Worm (Caenorhabditis elegans) whole organism, L1 larva: ENCODE measurements around the gene C25E10.13.
A peak's percentile ranks its signal among the peaks of the same experiment; 100 is the strongest.

Experiments
- C04F5.9 ChIP-seq: sonication (generic microtip); optimal IDR thresholded peaks from 2 replicates; lab custom pipeline; 2016; ENCODE audit warnings: missing genetic modification characterization, missing compliant biosample characterization
- C16A3.4 ChIP-seq: fragments of 150-350 bp; optimal IDR thresholded peaks from 2 replicates; lab custom pipeline; 2014; ENCODE audit warnings: missing biosample characterization, missing genetic modification characterization
- F16B12.6 ChIP-seq: fragments of 150-350 bp; optimal IDR thresholded peaks from 2 replicates; lab custom pipeline; 2014; ENCODE audit warnings: missing biosample characterization, missing genetic modification characterization
- alr-1 ChIP-seq: fragments of 200-800 bp; sonication (Bioruptor generic); optimal IDR thresholded peaks from 2 replicates; lab custom pipeline; 2018; ENCODE audit warnings: borderline replicate concordance, mild to moderate bottlenecking, missing genetic modification characterization, missing compliant biosample characterization
- aly-2 ChIP-seq: fragments of 150-350 bp; optimal IDR thresholded peaks from 2 replicates; lab custom pipeline; 2014; ENCODE audit warnings: missing biosample characterization, missing genetic modification characterization
- blmp-1 ChIP-seq: fragments of 150-350 bp; optimal IDR thresholded peaks from 2 replicates; lab custom pipeline; 2014; ENCODE audit warnings: missing biosample characterization, missing genetic modification characterization
- ceh-88 ChIP-seq: fragments of 200-800 bp; sonication (Bioruptor generic); IDR thresholded peaks from 2 replicates; pipeline ENCODE4 v1.3.6; 2022; ENCODE audit warnings: missing genetic modification characterization, missing compliant biosample characterization
- ceh-90 ChIP-seq: sonication (generic microtip); optimal IDR thresholded peaks from 2 replicates; lab custom pipeline; 2016; ENCODE audit warnings: missing genetic modification characterization, missing compliant biosample characterization
- ces-1 ChIP-seq: fragments of 150-350 bp; optimal IDR thresholded peaks from 2 replicates; lab custom pipeline; 2014; ENCODE audit warnings: missing biosample characterization, missing genetic modification reagents, missing genetic modification characterization
- dpl-1 ChIP-seq, 3 experiments: fragments of 150-350 bp in 2 of 3; sonication (generic microtip) in 1 of 3; optimal IDR thresholded peaks; 2 replicates each; lab custom pipeline; 2014 to 2017; ENCODE audit warnings: missing biosample characterization in 3 of 3, missing genetic modification characterization in 3 of 3, missing genetic modification reagents in 3 of 3
- efl-1 ChIP-seq, 4 experiments: fragments of 150-350 bp; optimal IDR thresholded peaks in 3 of 4; peaks in 1 of 4; 1 replicate in 1 of 4; 2 replicates in 3 of 4; lab custom pipeline; 2014; ENCODE audit warnings: missing biosample characterization in 2 of 4, missing genetic modification characterization in 2 of 4, missing genetic modification reagents in 2 of 4
- egl-27 ChIP-seq, 2 experiments: fragments of 150-350 bp in 1 of 2; sonication (generic microtip); optimal IDR thresholded peaks; 3 replicates each; lab custom pipeline; 2017 to 2018; ENCODE audit warnings: missing biosample characterization in 2 of 2, missing genetic modification characterization in 2 of 2, missing genetic modification reagents in 2 of 2
- elt-3 ChIP-seq, 6 experiments: fragments of 150-350 bp in 1 of 6; sonication (generic microtip); optimal IDR thresholded peaks; 2 replicates each; lab custom pipeline; 2017 to 2018; ENCODE audit warnings: missing biosample characterization in 6 of 6, missing genetic modification characterization in 6 of 6, inconsistent platforms in 1 of 6
- fkh-10 ChIP-seq: sonication (generic microtip); optimal IDR thresholded peaks from 2 replicates; lab custom pipeline; 2017; ENCODE audit warnings: missing biosample characterization, missing genetic modification reagents, missing genetic modification characterization
- fkh-4 ChIP-seq: sonication (generic microtip); optimal IDR thresholded peaks from 2 replicates; lab custom pipeline; 2016; ENCODE audit warnings: missing compliant biosample characterization, missing genetic modification characterization, borderline replicate concordance
- fkh-8 ChIP-seq: sonication (generic microtip); optimal IDR thresholded peaks from 2 replicates; lab custom pipeline; 2016; ENCODE audit warnings: mild to moderate bottlenecking, missing genetic modification characterization, missing compliant biosample characterization
- fos-1 ChIP-seq: fragments of 150-350 bp; optimal IDR thresholded peaks from 2 replicates; lab custom pipeline; 2014; ENCODE audit warnings: missing biosample characterization, missing genetic modification characterization
- hlh-17 ChIP-seq: fragments of 200-800 bp; sonication (Bioruptor generic); optimal IDR thresholded peaks from 2 replicates; lab custom pipeline; 2018; ENCODE audit warnings: missing genetic modification characterization, mild to moderate bottlenecking, missing compliant biosample characterization, moderate library complexity, borderline replicate concordance
- lin-14 ChIP-seq: fragments of 200-800 bp; sonication (Bioruptor generic); optimal IDR thresholded peaks from 2 replicates; lab custom pipeline; 2018; ENCODE audit warnings: mild to moderate bottlenecking, missing genetic modification characterization, moderate library complexity, missing compliant biosample characterization
- lin-15B ChIP-seq: fragments of 150-350 bp; sonication (generic microtip); optimal IDR thresholded peaks from 3 replicates; lab custom pipeline; 2014; ENCODE audit warnings: missing biosample characterization, missing genetic modification characterization
- lin-35 ChIP-seq, 2 experiments: fragments of 150-350 bp; optimal IDR thresholded peaks; 2 replicates each; lab custom pipeline; 2014; ENCODE audit warnings: missing biosample characterization in 2 of 2, missing genetic modification characterization in 2 of 2, missing genetic modification reagents in 2 of 2
- lsy-2 ChIP-seq, 2 experiments: fragments of 150-350 bp; optimal IDR thresholded peaks; 2 replicates each; lab custom pipeline; 2014; ENCODE audit warnings: missing biosample characterization in 2 of 2, missing genetic modification characterization in 2 of 2
- mab-9 ChIP-seq: fragments of 200-800 bp; sonication (Bioruptor generic); IDR thresholded peaks from 2 replicates; pipeline ENCODE4 v1.3.6; 2022; ENCODE audit warnings: missing genetic modification reagents, missing genetic modification characterization, missing compliant biosample characterization
- mef-2 ChIP-seq: fragments of 150-350 bp; optimal IDR thresholded peaks from 2 replicates; lab custom pipeline; 2014; ENCODE audit warnings: missing biosample characterization, missing genetic modification characterization
- nhr-19 ChIP-seq: fragments of 200-800 bp; sonication (Bioruptor generic); conservative IDR thresholded peaks from 2 replicates; pipeline ENCODE4 v1.3.6; 2022; ENCODE audit warnings: missing genetic modification characterization, missing compliant biosample characterization
- nhr-20 ChIP-seq: sonication (generic microtip); optimal IDR thresholded peaks from 2 replicates; lab custom pipeline; 2016; ENCODE audit warnings: mild to moderate bottlenecking, missing genetic modification characterization, missing compliant biosample characterization
- nhr-47 ChIP-seq: sonication (generic microtip); optimal IDR thresholded peaks from 2 replicates; lab custom pipeline; 2016; ENCODE audit warnings: mild to moderate bottlenecking, missing genetic modification characterization, moderate library complexity, missing compliant biosample characterization
- nhr-76 ChIP-seq: sonication (generic microtip); optimal IDR thresholded peaks from 2 replicates; lab custom pipeline; 2017; ENCODE audit warnings: missing biosample characterization, missing genetic modification characterization
- nhr-84 ChIP-seq: sonication (generic microtip); optimal IDR thresholded peaks from 2 replicates; lab custom pipeline; 2017; ENCODE audit warnings: missing biosample characterization, missing genetic modification characterization
- nhr-85 ChIP-seq: sonication (generic microtip); peaks from one replicate; lab custom pipeline; 2016; ENCODE audit warnings: missing genetic modification characterization, inconsistent platforms, missing compliant biosample characterization
- pax-3 ChIP-seq: fragments of 200-800 bp; sonication (Bioruptor generic); optimal IDR thresholded peaks from 2 replicates; lab custom pipeline; 2018; ENCODE audit warnings: mild to moderate bottlenecking, missing genetic modification characterization, moderate library complexity, missing compliant biosample characterization
- rnt-1 ChIP-seq: sonication (generic microtip); optimal IDR thresholded peaks from 2 replicates; lab custom pipeline; 2016; ENCODE audit warnings: mild to moderate bottlenecking, missing genetic modification characterization, moderate library complexity, missing compliant biosample characterization
- snu-23 ChIP-seq: sonication (generic microtip); optimal IDR thresholded peaks from 2 replicates; lab custom pipeline; 2016; ENCODE audit warnings: missing genetic modification characterization, missing compliant biosample characterization
- sup-37 ChIP-seq: fragments of 200-800 bp; sonication (Bioruptor generic); optimal IDR thresholded peaks from 2 replicates; lab custom pipeline; 2018; ENCODE audit warnings: mild to moderate bottlenecking, missing genetic modification characterization, missing compliant biosample characterization
- tbx-2 ChIP-seq: sonication (generic microtip); optimal IDR thresholded peaks from 2 replicates; lab custom pipeline; 2016; ENCODE audit warnings: missing genetic modification characterization, missing compliant biosample characterization
- vab-15 ChIP-seq: sonication (generic microtip); optimal IDR thresholded peaks from 2 replicates; lab custom pipeline; 2017; ENCODE audit warnings: missing genotype, mild to moderate bottlenecking, missing genetic modification characterization, missing compliant biosample characterization
- zag-1 ChIP-seq: fragments of 150-350 bp; optimal IDR thresholded peaks from 2 replicates; lab custom pipeline; 2014; ENCODE audit warnings: missing biosample characterization, missing genetic modification characterization
- ztf-11 ChIP-seq, 2 experiments: sonication (generic microtip); optimal IDR thresholded peaks; 2 replicates each; lab custom pipeline; 2016 to 2017; ENCODE audit warnings: missing genetic modification characterization in 2 of 2, missing biosample characterization in 1 of 2, missing compliant biosample characterization in 1 of 2

The C25E10.13 gene

ce11 chrV:9056253-9056652 is 3.3 kb upstream of the C25E10.13 start, which contains the start of gene C25E10.10:
TSS of gene C25E10.10 (minus strand) at chrV:9056353.
- TF ChIP-seq vab-15 (tag; lab: Kevin White, UChicago) (no peak), nhr-84 (tag; lab: Kevin White, UChicago) (no peak), sup-37 (no peak), nhr-47 (no peak), fkh-4 (tag; lab: Kevin White, UChicago) (no peak), dpl-1 (GFP tag; optimal IDR thresholded peaks at IDR 0.05; lab: Kevin White, UChicago) (no peak), zag-1 (tag; lab: Kevin White, UChicago) (no peak), aly-2 (tag; lab: Kevin White, UChicago) (no peak), fkh-8 (tag; lab: Kevin White, UChicago) (no peak)
- TF ChIP-seq, all 84 proteins: peak for 0

- TF ChIP-seq elt-3 (tag; optimal IDR thresholded peaks at IDR 0.05; lab: Kevin White, UChicago): no peak
- no peak for TF ChIP-seq ces-1
- TF ChIP-seq ceh-88 (GFP tag; lab: Robert Waterston, UW): no peak
- TF ChIP-seq ztf-11 (tag; optimal IDR thresholded peaks at IDR 0.05; lab: Kevin White, UChicago): no peak
- no peak for TF ChIP-seq lin-35 (GFP tag; optimal IDR thresholded peaks at IDR 0.05; lab: Kevin White, UChicago)
- no peak for TF ChIP-seq fos-1
- no peak for TF ChIP-seq C04F5.9 (tag; lab: Kevin White, UChicago)
Observed at ce11 chrV:9058627-9059026, 896 bp upstream of the C25E10.13 start, which contains the start of gene C25E10.11. TSS of gene C25E10.11 (minus strand) at chrV:9058727.

DNA sequence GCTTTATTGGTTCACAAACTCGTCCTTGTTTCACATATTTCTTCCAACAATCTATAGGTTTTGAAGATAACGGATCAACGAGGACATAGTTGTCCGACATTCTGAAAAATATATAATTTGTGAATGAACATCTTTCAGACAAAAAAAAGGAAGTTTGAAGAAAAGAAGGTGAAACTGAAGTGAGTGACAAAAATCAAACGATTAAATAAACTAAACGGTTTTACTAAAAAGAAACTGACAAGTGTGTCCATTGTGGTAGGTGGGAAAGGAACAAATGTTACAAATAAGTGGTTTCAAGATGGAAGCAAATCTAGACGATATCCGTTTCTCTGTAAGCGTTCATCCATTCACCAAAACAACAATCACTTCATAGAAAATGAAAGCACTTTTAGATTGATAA is 2.8 kb downstream of the C25E10.13 start, which contains the start of gene C25E10.12:
Gene C25E10.12 (minus strand): TSS at position 101 of the 400 bp plus-strand sequence.
- TF ChIP-seq hlh-17 (GFP tag; lab: Kevin White, UChicago) (no peak), fkh-10 (GFP tag; lab: Kevin White, UChicago) (no peak), mab-9 (GFP tag; lab: Robert Waterston, UW) (no peak), nhr-85 (tag; lab: Kevin White, UChicago) (no peak), C16A3.4 (tag; lab: Kevin White, UChicago) (no peak), ces-1 (no peak), nhr-84 (tag; lab: Kevin White, UChicago) (no peak), sup-37 (no peak), egl-27 (tag; optimal IDR thresholded peaks at IDR 0.05; lab: Kevin White, UChicago) (no peak), blmp-1 (tag; lab: Kevin White, UChicago) (no peak), lin-15B (tag; lab: Kevin White, UChicago) (no peak), tbx-2 (tag; lab: Kevin White, UChicago) (no peak), mef-2 (tag; lab: Kevin White, UChicago) (no peak)

DNA sequence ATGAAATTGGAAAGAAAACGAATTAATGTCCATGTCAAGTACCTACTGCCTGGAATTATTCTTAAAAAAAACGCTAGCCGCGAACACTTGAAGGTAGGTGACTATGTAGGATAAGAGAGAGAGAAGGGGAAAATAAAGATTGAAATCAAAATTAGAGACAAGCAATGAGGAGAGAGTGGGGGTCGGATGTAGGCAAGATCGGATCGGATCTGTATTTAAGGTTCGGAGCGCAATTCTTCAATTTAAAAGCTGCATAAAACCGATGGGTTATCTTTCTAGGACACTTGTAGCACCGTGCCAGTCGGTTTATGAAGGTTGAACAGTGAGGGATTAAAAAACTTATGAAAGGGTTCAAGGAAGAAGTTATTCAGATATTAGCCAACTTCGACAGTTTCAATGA is 3.6 kb downstream of the C25E10.13 start:
- TF ChIP-seq nhr-85 (tag; lab: Kevin White, UChicago) (peak; percentile 23), blmp-1 (tag; lab: Kevin White, UChicago) (peak; percentile 18), nhr-19 (no peak), efl-1 (optimal IDR thresholded peaks at IDR 0.05; lab: Kevin White, UChicago) (no peak), efl-1 (GFP tag; optimal IDR thresholded peaks at IDR 0.05 in 1 of 2; lab: Kevin White, UChicago) (peak in 1 of 2 experiments; percentile 89)

- TF ChIP-seq blmp-1 (tag; lab: Kevin White, UChicago) (no peak), efl-1 (optimal IDR thresholded peaks at IDR 0.05; lab: Kevin White, UChicago) (no peak), efl-1 (GFP tag; optimal IDR thresholded peaks at IDR 0.05 in 1 of 2; lab: Kevin White, UChicago) (peak in 1 of 2 experiments; percentile 29), nhr-85 (tag; lab: Kevin White, UChicago) (peak; percentile 54)
Observed at ce11 chrV:9065001-9065400, 5.5 kb downstream of the C25E10.13 start.

DNA sequence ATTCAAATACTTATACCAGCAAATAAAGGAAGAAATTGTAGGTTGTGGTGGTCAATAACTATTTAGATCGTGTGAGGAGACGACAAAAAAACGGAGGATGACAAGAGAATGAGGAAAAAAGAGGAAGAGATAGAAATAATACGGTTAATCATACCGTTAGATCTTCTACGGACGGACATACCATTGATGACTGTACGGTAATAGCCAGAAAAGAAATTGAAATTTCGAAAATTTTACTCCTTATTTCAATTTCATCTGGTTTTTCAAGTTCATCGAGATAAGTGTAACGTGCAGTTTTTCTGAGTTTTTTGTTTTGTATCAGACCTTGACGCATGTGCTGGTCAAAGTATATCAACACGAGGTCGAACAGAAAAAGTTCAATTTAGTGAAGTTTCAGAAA is 6.4 kb downstream of the C25E10.13 start:
- TF ChIP-seq lin-14 (GFP tag; lab: Kevin White, UChicago): peak; percentile 62
- no peak for TF ChIP-seq alr-1 (tag; lab: Kevin White, UChicago)
- peak; percentile 11 for TF ChIP-seq nhr-20
- no peak for TF ChIP-seq nhr-19
- peak; percentile 91 for TF ChIP-seq nhr-85 (tag; lab: Kevin White, UChicago)
- TF ChIP-seq pax-3 (tag; lab: Kevin White, UChicago): no peak
- TF ChIP-seq lsy-2 (tag; optimal IDR thresholded peaks at IDR 0.05; lab: Kevin White, UChicago): peak in 1 of 2 experiments; percentile 3
- no peak for TF ChIP-seq rnt-1 (tag; lab: Kevin White, UChicago)
- no peak for TF ChIP-seq F16B12.6 (tag; lab: Kevin White, UChicago)
- peak; percentile 16 for TF ChIP-seq snu-23 (GFP tag; lab: Kevin White, UChicago)
- no peak for TF ChIP-seq nhr-76 (tag; lab: Kevin White, UChicago)
- TF ChIP-seq blmp-1 (tag; lab: Kevin White, UChicago): peak; percentile 72
- no peak for TF ChIP-seq ceh-90 (tag; lab: Kevin White, UChicago)
- no peak for TF ChIP-seq C16A3.4 (tag; lab: Kevin White, UChicago)
